Worm (Caenorhabditis elegans) whole organism, L4/young adult: ENCODE results near the gene EEED8.2.

Experiments used
- dao-5 ChIP-seq: sonication (generic microtip); optimal IDR thresholded peaks from 2 replicates; lab custom pipeline; 2016; ENCODE audit warnings: missing genotype, missing genetic modification characterization, moderate library complexity, missing compliant biosample characterization
- him-1 ChIP-seq: sonication (generic microtip); optimal IDR thresholded peaks from 2 replicates; lab custom pipeline; 2016; ENCODE audit warnings: missing genotype, missing genetic modification reagents, missing genetic modification characterization, missing compliant biosample characterization

DNA sequence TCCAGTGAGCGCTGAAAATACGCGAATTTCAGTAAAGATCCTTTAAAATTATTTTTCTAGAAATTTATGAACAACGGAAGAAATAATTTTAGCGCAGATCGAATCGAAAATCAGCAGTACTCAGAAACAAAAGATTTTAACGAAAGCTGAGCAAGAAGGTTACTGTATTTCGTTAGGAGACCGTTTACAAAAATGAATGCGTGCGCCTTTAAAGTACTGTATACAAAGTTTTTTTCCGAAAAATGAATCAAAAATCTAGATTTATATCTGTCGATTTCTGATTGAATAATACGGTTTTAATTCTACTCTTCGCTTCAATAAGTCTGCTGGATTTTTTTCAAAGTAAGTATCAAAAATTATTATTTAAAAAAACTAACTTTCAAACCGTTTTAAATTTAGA, 2.5 kb upstream of the EEED8.2 start, which contains the start of the genes EEED8.14 and EEED8.3:
- TF ChIP-seq dao-5 = no peak
- no peak for TF ChIP-seq him-1
